Worm (Caenorhabditis elegans) whole organism, L4 larva: Measurements from ENCODE around the gene vang-1.

ENCODE experiments used
- ZK337.2 ChIP-seq: fragments of 200-800 bp; sonication (Bioruptor generic); IDR thresholded peaks from 2 replicates; pipeline ENCODE4 v1.3.6; 2022; ENCODE audit warnings: missing genetic modification reagents, missing genetic modification characterization, missing compliant biosample characterization
- ZK546.5 ChIP-seq, 2 experiments: sonication (generic microtip); optimal IDR thresholded peaks; 2 replicates each; lab custom pipeline; 2017; ENCODE audit warnings: missing biosample characterization in 2 of 2, missing genetic modification characterization in 2 of 2
- ama-1 ChIP-seq: fragments of 150-350 bp; optimal IDR thresholded peaks from 2 replicates; lab custom pipeline; 2014; ENCODE audit warnings: inconsistent platforms, mixed read lengths
- ceh-20 ChIP-seq: fragments of 200-800 bp; sonication (Bioruptor generic); IDR thresholded peaks from 2 replicates; pipeline ENCODE4 v1.3.6; 2022; ENCODE audit warnings: missing genetic modification reagents, missing genetic modification characterization, missing compliant biosample characterization
- fos-1 ChIP-seq: fragments of 150-350 bp; optimal IDR thresholded peaks from 2 replicates; lab custom pipeline; 2014; ENCODE audit warnings: missing biosample characterization, missing genetic modification characterization
- hlh-30 ChIP-seq: sonication (generic microtip); optimal IDR thresholded peaks from 2 replicates; lab custom pipeline; 2017; ENCODE audit warnings: antibody characterized with exemption, mild to moderate bottlenecking, missing genetic modification characterization, missing compliant biosample characterization; ENCODE audit not compliant: insufficient read depth
- lsy-2 ChIP-seq, 2 experiments: fragments of 150-350 bp in 1 of 2; sonication (generic microtip) in 1 of 2; optimal IDR thresholded peaks; 2 replicates each; lab custom pipeline; 2014 to 2017; ENCODE audit warnings: missing biosample characterization in 2 of 2, missing genetic modification characterization in 2 of 2
- madf-9 ChIP-seq: fragments of 200-800 bp; sonication (Bioruptor generic); conservative IDR thresholded peaks from 2 replicates; pipeline ENCODE4 v1.3.6; 2022; ENCODE audit warnings: missing genetic modification reagents, missing genetic modification characterization, missing compliant biosample characterization
- mxl-2 ChIP-seq: fragments of 200-800 bp; sonication (Bioruptor generic); conservative IDR thresholded peaks from 2 replicates; pipeline ENCODE4 v1.3.6; 2022; ENCODE audit warnings: missing genetic modification reagents, missing genetic modification characterization, missing compliant biosample characterization
- nhr-237 ChIP-seq: sonication (generic microtip); optimal IDR thresholded peaks from 2 replicates; lab custom pipeline; 2017; ENCODE audit warnings: missing biosample characterization, missing genetic modification characterization
- nhr-77 ChIP-seq: fragments of 150-350 bp; optimal IDR thresholded peaks from 2 replicates; lab custom pipeline; 2014; ENCODE audit warnings: missing biosample characterization, missing genetic modification characterization
- pha-4 ChIP-seq, 2 experiments: fragments of 150-350 bp in 1 of 2; fragments of 200-800 bp in 1 of 2; sonication (Bioruptor generic) in 1 of 2; IDR thresholded peaks in 1 of 2; optimal IDR thresholded peaks in 1 of 2; 2 replicates each; pipeline versions ENCODE4 v1.3.6 to Lab custom; 2014 to 2022; ENCODE audit warnings: missing genetic modification characterization in 2 of 2, missing genetic modification reagents in 2 of 2, missing biosample characterization in 1 of 2, missing compliant biosample characterization in 1 of 2
- php-3 ChIP-seq: fragments of 200-800 bp; sonication (Bioruptor generic); IDR thresholded peaks from 2 replicates; pipeline ENCODE4 v1.3.6; 2022; ENCODE audit warnings: missing genetic modification reagents, missing genetic modification characterization, missing compliant biosample characterization

- TF ChIP-seq ama-1 (lab: Kevin White, UChicago) (no peak), pha-4 (GFP tag; IDR thresholded peaks at IDR 0.05; lab: Robert Waterston, UW) (no peak), pha-4 (tag; optimal IDR thresholded peaks at IDR 0.05; lab: Kevin White, UChicago) (no peak), hlh-30 (tag; lab: Kevin White, UChicago) (no peak), nhr-237 (tag; lab: Kevin White, UChicago) (no peak), fos-1 (tag; lab: Kevin White, UChicago) (no peak), madf-9 (GFP tag; lab: Robert Waterston, UW) (no peak), ceh-20 (no peak), mxl-2 (no peak), lsy-2 (tag; optimal IDR thresholded peaks at IDR 0.05; lab: Kevin White, UChicago) (no peak), ZK337.2 (GFP tag; lab: Robert Waterston, UW) (no peak), php-3 (GFP tag; lab: Robert Waterston, UW) (no peak), ZK546.5 (tag; optimal IDR thresholded peaks at IDR 0.05; lab: Kevin White, UChicago) (no peak), nhr-77 (tag; lab: Kevin White, UChicago) (no peak)
Measured at ce11 chrX:2927576-2927975, 41.9 kb downstream of the vang-1 start.
